Worm (Caenorhabditis elegans) whole organism, midembryonic: Measurements from ENCODE around the gene ZK616.1.

Experiments
- T22C8.4 ChIP-seq: fragments of 200-800 bp; sonication (Bioruptor generic); IDR thresholded peaks from 2 replicates; pipeline ENCODE4 v1.3.6; 2022; ENCODE audit warnings: missing genetic modification characterization, missing compliant biosample characterization
- cog-1 ChIP-seq: sonication (generic microtip); optimal IDR thresholded peaks from 2 replicates; lab custom pipeline; 2016; ENCODE audit warnings: missing genetic modification characterization, missing compliant biosample characterization
- flt-1 ChIP-seq: fragments of 200-800 bp; sonication (Bioruptor generic); IDR thresholded peaks from 2 replicates; pipeline ENCODE4 v1.3.6; 2022; ENCODE audit warnings: missing genetic modification characterization, missing compliant biosample characterization
- klf-2 ChIP-seq: fragments of 200-800 bp; sonication (Bioruptor generic); conservative IDR thresholded peaks from 2 replicates; pipeline ENCODE4 v1.3.6; 2022; ENCODE audit warnings: missing genetic modification reagents, missing genetic modification characterization, missing compliant biosample characterization
- med-1 ChIP-seq: sonication (generic microtip); optimal IDR thresholded peaks from 2 replicates; lab custom pipeline; 2017; ENCODE audit warnings: missing genetic modification characterization, mild to moderate bottlenecking, missing compliant biosample characterization, antibody characterized with exemption, missing genetic modification reagents; ENCODE audit not compliant: insufficient read depth
- ref-1 ChIP-seq: fragments of 200-800 bp; sonication (Bioruptor generic); conservative IDR thresholded peaks from 2 replicates; pipeline ENCODE4 v1.3.6; 2022; ENCODE audit warnings: missing genetic modification reagents, missing genetic modification characterization, missing compliant biosample characterization
- tab-1 ChIP-seq: fragments of 200-800 bp; sonication (Bioruptor generic); IDR thresholded peaks from 2 replicates; pipeline ENCODE4 v1.3.6; 2022; ENCODE audit warnings: missing genetic modification characterization, missing compliant biosample characterization
- ztf-23 ChIP-seq: fragments of 200-800 bp; sonication (Bioruptor generic); IDR thresholded peaks from 2 replicates; pipeline ENCODE4 v1.3.6; 2022; ENCODE audit warnings: missing genetic modification reagents, missing genetic modification characterization, missing compliant biosample characterization
- ztf-29 ChIP-seq: fragments of 200-800 bp; sonication (Bioruptor generic); IDR thresholded peaks from 2 replicates; pipeline ENCODE4 v1.3.6; 2022; ENCODE audit warnings: missing genetic modification reagents, missing genetic modification characterization, missing compliant biosample characterization

- no peak for TF ChIP-seq flt-1 (GFP tag; lab: Robert Waterston, UW)
- TF ChIP-seq tab-1 (GFP tag; lab: Robert Waterston, UW): no peak
- TF ChIP-seq med-1: no peak
- no peak for TF ChIP-seq T22C8.4
- no peak for TF ChIP-seq ztf-23
- no peak for TF ChIP-seq ztf-29 (GFP tag; lab: Robert Waterston, UW)
- TF ChIP-seq cog-1 (tag; lab: Kevin White, UChicago): no peak
- no peak for TF ChIP-seq ref-1 (GFP tag; lab: Robert Waterston, UW)
- TF ChIP-seq klf-2 (GFP tag; lab: Robert Waterston, UW): no peak
These were observed 8.4 kb downstream of the ZK616.1 start for ce11 chrIV:5409112-5409511.
